Fruit fly (Drosophila melanogaster): Measurements from ENCODE around the gene PIG-H.
A peak's percentile ranks its signal among the peaks of the same experiment; 100 is the strongest.

The PIG-H gene

DNA sequence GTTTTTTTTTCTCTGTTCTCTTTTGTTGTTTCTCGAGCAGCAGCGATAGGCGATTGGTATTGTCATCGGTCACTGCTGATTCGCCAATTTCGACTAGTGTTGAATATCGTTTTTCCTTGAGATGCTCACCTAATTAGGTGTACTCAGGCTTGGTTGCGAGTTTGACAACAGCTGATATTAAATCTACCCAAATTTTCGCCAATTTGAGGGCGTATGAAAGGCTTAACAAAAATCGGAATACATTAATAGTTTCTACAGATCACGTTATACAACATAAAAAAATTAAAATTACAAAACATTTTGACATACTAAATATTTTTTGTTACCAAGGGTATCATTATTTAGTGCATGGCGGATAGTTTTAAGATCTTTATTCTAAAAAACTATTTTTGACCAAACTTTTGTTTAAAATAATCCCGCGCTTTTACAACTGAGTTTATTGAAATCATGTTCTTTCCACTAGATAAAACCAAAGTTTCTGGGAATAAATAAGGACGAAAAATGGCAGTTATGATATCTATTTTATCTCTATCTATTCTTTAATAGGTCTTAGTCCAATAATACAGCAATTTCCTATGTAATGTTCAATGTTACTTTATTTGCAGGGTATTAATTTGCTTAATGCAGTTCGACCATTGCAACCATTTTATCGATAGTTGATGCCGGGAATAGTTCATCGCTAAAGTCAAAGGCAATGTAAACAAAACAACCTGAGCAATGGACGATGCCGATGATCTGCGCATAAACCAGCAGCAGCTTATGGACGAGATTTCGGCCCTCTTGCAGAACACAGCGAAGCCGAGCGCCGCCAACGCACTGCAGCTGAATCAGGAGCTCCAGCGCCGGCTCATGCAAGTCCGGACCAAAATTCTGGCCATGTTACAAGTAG lies 13.7 kb downstream of the PIG-H start, which contains the start of the genes CG10435 and Pbp95 (continued):
- TF ChIP-seq CG12299 (tag; optimal IDR thresholded peaks at IDR 0.05) (no peak), twi (tag; optimal IDR thresholded peaks at IDR 0.05) (no peak), CG13624 (GFP tag; optimal IDR thresholded peaks at IDR 0.05) (peak; percentile 66), caup (GFP tag; optimal IDR thresholded peaks at IDR 0.05; ENCODE audit: severe bottlenecking) (peak; percentile 31), CG13287 (GFP tag; IDR thresholded peaks at IDR 0.05; ENCODE audit: partially characterized antibody) (peak; percentile 76), psq (GFP tag; optimal IDR thresholded peaks at IDR 0.05) (peak; percentile 25), CG6689 (GFP tag; IDR thresholded peaks at IDR 0.05) (peak; percentile 60), CG31388 (GFP tag; optimal IDR thresholded peaks at IDR 0.05) (no peak), CG9437 (GFP tag; optimal IDR thresholded peaks at IDR 0.05) (no peak), sisA (GFP tag; IDR thresholded peaks at IDR 0.05) (peak; percentile 55), vnd (GFP tag; IDR thresholded peaks at IDR 0.05; ENCODE audit: partially characterized antibody) (peak; percentile 55; the same call in 2 of the 3 replicates), dmrt99B (tag; optimal IDR thresholded peaks at IDR 0.05) (no peak), hkb (optimal IDR thresholded peaks at IDR 0.05) (no peak), hkb (GFP tag; IDR thresholded peaks at IDR 0.05) (no peak), CG10959 (GFP tag; IDR thresholded peaks at IDR 0.05) (no peak), btn (GFP tag; optimal IDR thresholded peaks at IDR 0.05) (no peak), Mes4 (GFP tag; optimal IDR thresholded peaks at IDR 0.05) (no peak), Taf1 (GFP tag; IDR thresholded peaks at IDR 0.05) (peak; percentile 44), Hmr (GFP tag; optimal IDR thresholded peaks at IDR 0.05) (peak; percentile 27), Lim3 (GFP tag; IDR thresholded peaks at IDR 0.05) (no peak), CG17612 (GFP tag; IDR thresholded peaks at IDR 0.05) (no peak), CG3847 (GFP tag; IDR thresholded peaks at IDR 0.05) (peak; percentile 60), CG11093 (GFP tag; IDR thresholded peaks at IDR 0.05) (no peak), pita (GFP tag; optimal IDR thresholded peaks at IDR 0.05) (no peak), CG30431 (GFP tag; optimal IDR thresholded peaks at IDR 0.05) (peak; percentile 7), CG32772 (GFP tag; IDR thresholded peaks at IDR 0.05) (peak; percentile 48; the same call in 1 of the 2 replicates), CG3726 (GFP tag; IDR thresholded peaks at IDR 0.05) (no peak), mirr (GFP tag; optimal IDR thresholded peaks at IDR 0.05) (peak; percentile 21), CG3995 (GFP tag; optimal IDR thresholded peaks at IDR 0.05) (peak; percentile 57), D19B (GFP tag; optimal IDR thresholded peaks at IDR 0.05) (peak; percentile 96), CG9876 (GFP tag; optimal IDR thresholded peaks at IDR 0.05) (no peak), stwl (tag; optimal IDR thresholded peaks at IDR 0.05) (peak; percentile 13), exex (tag; optimal IDR thresholded peaks at IDR 0.05) (no peak), seq (GFP tag; IDR thresholded peaks at IDR 0.05) (peak; percentile 33; the same call in 1 of the 2 replicates), CG2116 (GFP tag; optimal IDR thresholded peaks at IDR 0.05) (peak; percentile 56), ash1 (GFP tag; optimal IDR thresholded peaks at IDR 0.05) (no peak), CG13123 (GFP tag; optimal IDR thresholded peaks at IDR 0.05) (no peak), CG11247 (GFP tag; IDR thresholded peaks at IDR 0.05) (peak; percentile 51; the same call in 1 of the 2 replicates), Opbp (GFP tag; IDR thresholded peaks at IDR 0.05; ENCODE audit: partially characterized antibody) (peak; percentile 52; the same call in 1 of the 3 replicates), zfh2 (GFP tag; optimal IDR thresholded peaks at IDR 0.05) (peak; percentile 68), sim (GFP tag; IDR thresholded peaks at IDR 0.05) (no peak), Atf-2 (GFP tag; optimal IDR thresholded peaks at IDR 0.05) (peak; percentile 45), CG31224 (GFP tag; IDR thresholded peaks at IDR 0.05) (peak; percentile 38; the same call in 1 of the 2 replicates), Bdp1 (GFP tag; optimal IDR thresholded peaks at IDR 0.05) (no peak), sens-2 (GFP tag; IDR thresholded peaks at IDR 0.05) (no peak), inv (GFP tag; IDR thresholded peaks at IDR 0.05; ENCODE audit: partially characterized antibody) (peak; percentile 57), wdn (GFP tag; IDR thresholded peaks at IDR 0.05) (no peak), kni (GFP tag; optimal IDR thresholded peaks at IDR 0.05) (no peak), gsb (GFP tag; IDR thresholded peaks at IDR 0.05) (0 out of 2 replicates have a peak, but pooled peaks have one; percentile 20), Ptx1 (GFP tag; IDR thresholded peaks at IDR 0.05) (peak; percentile 38)

Data from whole organism, embryonic.